Fruit fly (Drosophila melanogaster): ENCODE results near the gene pzg.

Gene pzg

dm6 chr3L:21267862-21268385 is 18.0 kb upstream of the pzg start, which contains the start of gene CG9391:
TSS of gene CG9391 (minus strand) at chr3L:21268335.
- TF ChIP-seq CG14711 (tag; optimal IDR thresholded peaks at IDR 0.05) (peak; percentile 5), cnc (optimal IDR thresholded peaks at IDR 0.05) (no peak)

dm6 chr3L:21270480-21270879 is 15.4 kb upstream of the pzg start, which contains the start of gene CG9389:
TSS of gene CG9389 (minus strand) at chr3L:21270580.
- no peak for TF ChIP-seq bab1 (GFP tag; optimal IDR thresholded peaks at IDR 0.05)
- no peak for TF ChIP-seq CG14711 (tag; optimal IDR thresholded peaks at IDR 0.05)
- TF ChIP-seq CG5204 (GFP tag; optimal IDR thresholded peaks at IDR 0.05) = no peak
- no peak for TF ChIP-seq CG7101 (tag; optimal IDR thresholded peaks at IDR 0.05)
- TF ChIP-seq tj (GFP tag; optimal IDR thresholded peaks at IDR 0.05) = no peak

dm6 chr3L:21273504-21273903 is 12.4 kb upstream of the pzg start:
- TF ChIP-seq pad (GFP tag; optimal IDR thresholded peaks at IDR 0.05) (no peak), toe (GFP tag; optimal IDR thresholded peaks at IDR 0.05) (no peak), CG7101 (tag; optimal IDR thresholded peaks at IDR 0.05) (peak; percentile 5)

- TF ChIP-seq toe (GFP tag; optimal IDR thresholded peaks at IDR 0.05) (no peak), kay (GFP tag; ENCODE audit: borderline replicate concordance) (no peak), Crg-1 (GFP tag; optimal IDR thresholded peaks at IDR 0.05) (no peak), pad (GFP tag; optimal IDR thresholded peaks at IDR 0.05) (no peak), CG14711 (tag; optimal IDR thresholded peaks at IDR 0.05) (no peak), Hr96 (GFP tag; optimal IDR thresholded peaks at IDR 0.05) (no peak), CG11617 (GFP tag; optimal IDR thresholded peaks at IDR 0.05) (no peak), CG1620 (GFP tag; optimal IDR thresholded peaks at IDR 0.05) (no peak), CG33017 (tag; optimal IDR thresholded peaks at IDR 0.05) (no peak), ovo (GFP tag; optimal IDR thresholded peaks at IDR 0.05) (no peak), CG12768 (GFP tag; optimal IDR thresholded peaks at IDR 0.05) (no peak), tj (GFP tag; optimal IDR thresholded peaks at IDR 0.05) (no peak), CG7045 (GFP tag; optimal IDR thresholded peaks at IDR 0.05) (no peak), cic (GFP tag; optimal IDR thresholded peaks at IDR 0.05) (no peak), Clk (GFP tag; optimal IDR thresholded peaks at IDR 0.05) (no peak), CG7101 (tag; optimal IDR thresholded peaks at IDR 0.05) (no peak), Mnt (GFP tag; optimal IDR thresholded peaks at IDR 0.05) (no peak), CG5204 (GFP tag; optimal IDR thresholded peaks at IDR 0.05) (no peak), bab1 (GFP tag; optimal IDR thresholded peaks at IDR 0.05) (no peak), cnc (optimal IDR thresholded peaks at IDR 0.05) (no peak)
Measured at dm6 chr3L:21275921-21276295, 10.0 kb upstream of the pzg start.

- TF ChIP-seq pad (GFP tag; optimal IDR thresholded peaks at IDR 0.05) (peak; percentile 46), CG14711 (tag; optimal IDR thresholded peaks at IDR 0.05) (peak; percentile 55), ovo (GFP tag; optimal IDR thresholded peaks at IDR 0.05) (peak; percentile 46), Clk (GFP tag; optimal IDR thresholded peaks at IDR 0.05) (no peak), CG7045 (GFP tag; optimal IDR thresholded peaks at IDR 0.05) (peak; percentile 56), tj (GFP tag; optimal IDR thresholded peaks at IDR 0.05) (peak; percentile 23), kay (GFP tag; ENCODE audit: borderline replicate concordance) (no peak), Crg-1 (GFP tag; optimal IDR thresholded peaks at IDR 0.05) (no peak), toe (GFP tag; optimal IDR thresholded peaks at IDR 0.05) (peak; percentile 28), CG12768 (GFP tag; optimal IDR thresholded peaks at IDR 0.05) (peak; percentile 62), CG1620 (GFP tag; optimal IDR thresholded peaks at IDR 0.05) (peak; percentile 9), CG33017 (tag; optimal IDR thresholded peaks at IDR 0.05) (no peak), CG7101 (tag; optimal IDR thresholded peaks at IDR 0.05) (peak; percentile 52), CG11617 (GFP tag; optimal IDR thresholded peaks at IDR 0.05) (no peak), bab1 (GFP tag; optimal IDR thresholded peaks at IDR 0.05) (peak; percentile 78)
Measured at dm6 chr3L:21276296-21277257, 9.3 kb upstream of the pzg start.

- TF ChIP-seq CG12768 (GFP tag; optimal IDR thresholded peaks at IDR 0.05) = peak; percentile 56
- peak; percentile 24 for TF ChIP-seq Mnt (GFP tag; optimal IDR thresholded peaks at IDR 0.05)
- TF ChIP-seq Hr96 (GFP tag; optimal IDR thresholded peaks at IDR 0.05) = no peak
- peak; percentile 66 for TF ChIP-seq cic (GFP tag; optimal IDR thresholded peaks at IDR 0.05)
- no peak for TF ChIP-seq CG1620 (GFP tag; optimal IDR thresholded peaks at IDR 0.05)
- TF ChIP-seq Crg-1 (GFP tag; optimal IDR thresholded peaks at IDR 0.05) = no peak
Measured at dm6 chr3L:21277897-21278530, 7.9 kb upstream of the pzg start.

dm6 chr3L:21279168-21279567 is 6.7 kb upstream of the pzg start:
- no peak for TF ChIP-seq bab1 (GFP tag; optimal IDR thresholded peaks at IDR 0.05)
- TF ChIP-seq Crg-1 (GFP tag; optimal IDR thresholded peaks at IDR 0.05) = no peak
- no peak for TF ChIP-seq ovo (GFP tag; optimal IDR thresholded peaks at IDR 0.05)
- no peak for TF ChIP-seq cnc (optimal IDR thresholded peaks at IDR 0.05)
- TF ChIP-seq Clk (GFP tag; optimal IDR thresholded peaks at IDR 0.05) = no peak
- no peak for TF ChIP-seq CG7101 (tag; optimal IDR thresholded peaks at IDR 0.05)
- no peak for TF ChIP-seq CG5204 (GFP tag; optimal IDR thresholded peaks at IDR 0.05)
- TF ChIP-seq CG14711 (tag; optimal IDR thresholded peaks at IDR 0.05) = no peak
- no peak for TF ChIP-seq tj (GFP tag; optimal IDR thresholded peaks at IDR 0.05)
- TF ChIP-seq kay (GFP tag; ENCODE audit: borderline replicate concordance) = no peak

Measured in whole organism, adult.